Comparison of ENCODE assay signal across 3 fruit fly cellular contexts in genomic region chr3R:14692230-14692970, dm6.
A peak's percentile ranks its signal among the peaks of the same experiment; 100 is the strongest.
TF ChIP-seq lines count a peak whose summit lies in the region.

No protein-coding gene starts in this region.

TF ChIP-seq in whole organism, embryonic, 481 proteins besides CTCF, POLR2A, EP300 and RAD21 (continued from another document and continues in another):
- TF ChIP-seq HLHmδ (GFP tag; optimal IDR thresholded peaks at IDR 0.05; lab: Kevin White, UChicago) (no peak), MTF-1 (GFP tag; optimal IDR thresholded peaks at IDR 0.05; lab: Kevin White, UChicago; ENCODE audit: borderline replicate concordance) (peak; percentile 42), jumu (GFP tag; optimal IDR thresholded peaks at IDR 0.05; lab: Kevin White, UChicago) (peak; percentile 54), danr (GFP tag; IDR thresholded peaks at IDR 0.05; lab: Robert Waterston, UW) (no peak), sim (GFP tag; IDR thresholded peaks at IDR 0.05; lab: Robert Waterston, UW) (0 out of 2 replicates have a peak, but pooled peaks have one; percentile 19), Rx (GFP tag; IDR thresholded peaks at IDR 0.05; lab: Robert Waterston, UW) (peak; percentile 57; the same call in 1 of the 2 replicates), Nf-YC (tag; optimal IDR thresholded peaks at IDR 0.05; lab: Kevin White, UChicago) (no peak), gcm (GFP tag; optimal IDR thresholded peaks at IDR 0.05; lab: Kevin White, UChicago) (peak; percentile 60), Abd-B (GFP tag; optimal IDR thresholded peaks at IDR 0.05; lab: Kevin White, UChicago) (peak; percentile 60), E2f2 (GFP tag; IDR thresholded peaks at IDR 0.05; lab: Robert Waterston, UW) (peak; percentile 36; the same call in 1 of the 2 replicates), NK7.1 (GFP tag; optimal IDR thresholded peaks at IDR 0.05; lab: Kevin White, UChicago) (peak; percentile 36), CG17568 (GFP tag; optimal IDR thresholded peaks at IDR 0.05; lab: Kevin White, UChicago) (peak; percentile 32), toy (GFP tag; IDR thresholded peaks at IDR 0.05; lab: Robert Waterston, UW) (no peak), CG1024 (GFP tag; IDR thresholded peaks at IDR 0.05; lab: Robert Waterston, UW) (peak; percentile 84), CG4360 (GFP tag; IDR thresholded peaks at IDR 0.05; lab: Robert Waterston, UW) (peak; percentile 69), CG16815 (GFP tag; optimal IDR thresholded peaks at IDR 0.05; lab: Kevin White, UChicago) (peak; percentile 47), CG1233 (GFP tag; optimal IDR thresholded peaks at IDR 0.05; lab: Kevin White, UChicago) (peak; percentile 60), Ptx1 (GFP tag; IDR thresholded peaks at IDR 0.05; lab: Robert Waterston, UW) (peak; percentile 51), CG13123 (GFP tag; optimal IDR thresholded peaks at IDR 0.05; lab: Kevin White, UChicago) (peak; percentile 39), Hr3 (GFP tag; optimal IDR thresholded peaks at IDR 0.05; lab: Kevin White, UChicago) (peak; percentile 50), CG32772 (GFP tag; IDR thresholded peaks at IDR 0.05; lab: Robert Waterston, UW) (peak; percentile 55; the same call in 1 of the 2 replicates), CG6813 (GFP tag; optimal IDR thresholded peaks at IDR 0.05; lab: Kevin White, UChicago) (peak; percentile 41), CG3281 (GFP tag; optimal IDR thresholded peaks at IDR 0.05; lab: Kevin White, UChicago) (no peak), PHDP (tag; optimal IDR thresholded peaks at IDR 0.05; lab: Kevin White, UChicago) (peak; percentile 54), gro (GFP tag; optimal IDR thresholded peaks at IDR 0.05; lab: Kevin White, UChicago) (no peak), CG17829 (tag; optimal IDR thresholded peaks at IDR 0.05; lab: Kevin White, UChicago) (peak; percentile 87), CG10959 (GFP tag; IDR thresholded peaks at IDR 0.05; lab: Robert Waterston, UW) (peak; percentile 88), TFAM (GFP tag; optimal IDR thresholded peaks at IDR 0.05; lab: Kevin White, UChicago) (peak; percentile 14), CG11504 (tag; optimal IDR thresholded peaks at IDR 0.05; lab: Kevin White, UChicago) (peak; percentile 72), ttk (GFP tag; IDR thresholded peaks at IDR 0.05; lab: Robert Waterston, UW) (peak; percentile 53; the same call in 1 of the 2 replicates), CG8281 (tag; optimal IDR thresholded peaks at IDR 0.05; lab: Kevin White, UChicago) (peak; percentile 44), mirr (GFP tag; optimal IDR thresholded peaks at IDR 0.05; lab: Kevin White, UChicago) (no peak), p53 (GFP tag; optimal IDR thresholded peaks at IDR 0.05; lab: Kevin White, UChicago) (peak; percentile 13), Sox102F (GFP tag; optimal IDR thresholded peaks at IDR 0.05; lab: Kevin White, UChicago) (peak; percentile 85), ac (GFP tag; optimal IDR thresholded peaks at IDR 0.05; lab: Kevin White, UChicago) (no peak), chm (GFP tag; IDR thresholded peaks at IDR 0.05; lab: Robert Waterston, UW) (peak; percentile 93), pnt (GFP tag; optimal IDR thresholded peaks at IDR 0.05; lab: Kevin White, UChicago) (peak; percentile 58), CG11723 (GFP tag; optimal IDR thresholded peaks at IDR 0.05; lab: Kevin White, UChicago) (peak; percentile 44), peb (GFP tag; IDR thresholded peaks at IDR 0.05; lab: Robert Waterston, UW) (peak; percentile 70), CG3995 (GFP tag; optimal IDR thresholded peaks at IDR 0.05; lab: Kevin White, UChicago) (no peak), Side (GFP tag; optimal IDR thresholded peaks at IDR 0.05; lab: Kevin White, UChicago) (peak; percentile 15), tup (GFP tag; optimal IDR thresholded peaks at IDR 0.05; lab: Kevin White, UChicago) (no peak), Deaf1 (tag; optimal IDR thresholded peaks at IDR 0.05; lab: Kevin White, UChicago) (peak; percentile 0)

TF ChIP-seq in whole organism, prepupa, 60 proteins besides CTCF, POLR2A, EP300 and RAD21 (continued from another document):
- TF ChIP-seq eg (GFP tag; IDR thresholded peaks at IDR 0.05; lab: Robert Waterston, UW) (peak; percentile 92), CG11902 (GFP tag; optimal IDR thresholded peaks at IDR 0.05; lab: Kevin White, UChicago) (peak; percentile 73), CG31627 (GFP tag; optimal IDR thresholded peaks at IDR 0.05; lab: Kevin White, UChicago) (peak; percentile 83), esn (GFP tag; optimal IDR thresholded peaks at IDR 0.05; lab: Kevin White, UChicago) (peak; percentile 84), salr (GFP tag; optimal IDR thresholded peaks at IDR 0.05; lab: Kevin White, UChicago) (peak; percentile 73 to 78), CG3919 (GFP tag; optimal IDR thresholded peaks at IDR 0.05; lab: Kevin White, UChicago) (peak; percentile 87), spab (GFP tag; optimal IDR thresholded peaks at IDR 0.05; lab: Kevin White, UChicago) (peak; percentile 70), CG6854 (GFP tag; optimal IDR thresholded peaks at IDR 0.05; lab: Kevin White, UChicago) (peak; percentile 29), CG10631 (GFP tag; optimal IDR thresholded peaks at IDR 0.05; lab: Kevin White, UChicago) (peak; percentile 82), Blimp-1 (GFP tag; optimal IDR thresholded peaks at IDR 0.05; lab: Kevin White, UChicago) (peak; percentile 55), cyc (GFP tag; optimal IDR thresholded peaks at IDR 0.05; lab: Kevin White, UChicago) (peak; percentile 85), CG9139 (GFP tag; optimal IDR thresholded peaks at IDR 0.05; lab: Kevin White, UChicago) (peak; percentile 56), Sox102F (GFP tag; optimal IDR thresholded peaks at IDR 0.05; lab: Kevin White, UChicago) (peak; percentile 76), fkh (GFP tag; optimal IDR thresholded peaks at IDR 0.05; lab: Kevin White, UChicago) (no peak), fd85E (GFP tag; optimal IDR thresholded peaks at IDR 0.05; lab: Kevin White, UChicago) (no peak), acj6 (GFP tag; optimal IDR thresholded peaks at IDR 0.05; lab: Kevin White, UChicago) (peak; percentile 84), Lpt (GFP tag; optimal IDR thresholded peaks at IDR 0.05; lab: Kevin White, UChicago) (peak; percentile 77), CG34406 (GFP tag; optimal IDR thresholded peaks at IDR 0.05; lab: Kevin White, UChicago) (peak; percentile 70), CG6276 (GFP tag; optimal IDR thresholded peaks at IDR 0.05; lab: Kevin White, UChicago) (peak; percentile 77), CG8319 (GFP tag; optimal IDR thresholded peaks at IDR 0.05; lab: Kevin White, UChicago) (peak; percentile 68), CG15336 (GFP tag; IDR thresholded peaks at IDR 0.05; lab: Robert Waterston, UW) (peak; percentile 91), CG6163 (GFP tag; IDR thresholded peaks at IDR 0.05; lab: Robert Waterston, UW) (peak; percentile 96), CG1621 (tag; optimal IDR thresholded peaks at IDR 0.05; lab: Kevin White, UChicago) (peak; percentile 72), Smox (GFP tag; optimal IDR thresholded peaks at IDR 0.05; lab: Kevin White, UChicago) (peak; percentile 78), topi (GFP tag; optimal IDR thresholded peaks at IDR 0.05; lab: Kevin White, UChicago) (peak; percentile 81), achi (GFP tag; optimal IDR thresholded peaks at IDR 0.05; lab: Kevin White, UChicago) (peak; percentile 83), Sox14 (GFP tag; optimal IDR thresholded peaks at IDR 0.05; lab: Kevin White, UChicago) (peak; percentile 88), fd59A (GFP tag; optimal IDR thresholded peaks at IDR 0.05; lab: Kevin White, UChicago) (peak; percentile 51), Eip75B (GFP tag; optimal IDR thresholded peaks at IDR 0.05; lab: Kevin White, UChicago) (peak; percentile 83), CG16779 (tag; optimal IDR thresholded peaks at IDR 0.05; lab: Kevin White, UChicago) (peak; percentile 68), CG6792 (GFP tag; optimal IDR thresholded peaks at IDR 0.05; lab: Kevin White, UChicago) (peak; percentile 71), Ets21C (GFP tag; optimal IDR thresholded peaks at IDR 0.05; lab: Kevin White, UChicago) (peak; percentile 69), CG32006 (GFP tag; optimal IDR thresholded peaks at IDR 0.05; lab: Kevin White, UChicago) (peak; percentile 91), lz (GFP tag; optimal IDR thresholded peaks at IDR 0.05; lab: Kevin White, UChicago) (peak; percentile 74), vri (GFP tag; optimal IDR thresholded peaks at IDR 0.05; lab: Kevin White, UChicago) (peak; percentile 52), Met (GFP tag; optimal IDR thresholded peaks at IDR 0.05; lab: Kevin White, UChicago) (peak; percentile 79), dsx (GFP tag; optimal IDR thresholded peaks at IDR 0.05; lab: Kevin White, UChicago; ENCODE audit: poor library complexity, severe bottlenecking) (peak; percentile 59), Sox15 (GFP tag; optimal IDR thresholded peaks at IDR 0.05; lab: Kevin White, UChicago) (peak; percentile 59), CG4318 (GFP tag; optimal IDR thresholded peaks at IDR 0.05; lab: Kevin White, UChicago) (peak; percentile 83), Hr38 (GFP tag; optimal IDR thresholded peaks at IDR 0.05; lab: Kevin White, UChicago) (peak; percentile 27)

TF ChIP-seq in whole organism, wandering third instar larva, 38 proteins besides CTCF, POLR2A, EP300 and RAD21 (continued from another document):
- TF ChIP-seq dl (GFP tag; optimal IDR thresholded peaks at IDR 0.05; lab: Kevin White, UChicago; ENCODE audit: insufficient read depth in 1 of 2, partially characterized antibody in 2 of 2) (no peak), N (GFP tag; optimal IDR thresholded peaks at IDR 0.05; lab: Kevin White, UChicago) (no peak), h (GFP tag; optimal IDR thresholded peaks at IDR 0.05; lab: Kevin White, UChicago) (peak; percentile 70), Hnf4 (GFP tag; optimal IDR thresholded peaks at IDR 0.05; lab: Kevin White, UChicago) (peak; percentile 43), dmrt93B (GFP tag; optimal IDR thresholded peaks at IDR 0.05; lab: Kevin White, UChicago) (peak; percentile 39), ey (GFP tag; optimal IDR thresholded peaks at IDR 0.05; lab: Kevin White, UChicago) (peak; percentile 67), psq (GFP tag; optimal IDR thresholded peaks at IDR 0.05; lab: Kevin White, UChicago) (peak; percentile 29)
